Worm (Caenorhabditis elegans) whole organism, L4 larva: ENCODE measurements around the gene cnep-1.

Experiments
- D1046.2 ChIP-seq: fragments of 200-800 bp; sonication (Bioruptor generic); IDR thresholded peaks from 2 replicates; pipeline ENCODE4 v1.3.6; 2022; ENCODE audit warnings: missing genetic modification characterization, missing compliant biosample characterization
- F10B5.3 ChIP-seq: sonication (generic microtip); optimal IDR thresholded peaks from 2 replicates; lab custom pipeline; 2016; ENCODE audit warnings: mild to moderate bottlenecking, missing genetic modification characterization, missing compliant biosample characterization
- F37D6.2 ChIP-seq: sonication (generic microtip); optimal IDR thresholded peaks from 2 replicates; lab custom pipeline; 2016; ENCODE audit warnings: mild to moderate bottlenecking, missing genetic modification characterization, missing compliant biosample characterization
- F44E2.7 ChIP-seq: fragments of 200-800 bp; sonication (Bioruptor generic); IDR thresholded peaks from 2 replicates; pipeline ENCODE4 v2.1.2; 2022; ENCODE audit warnings: missing genetic modification characterization, missing compliant biosample characterization
- R02D3.7 ChIP-seq: fragments of 150-350 bp; sonication (generic microtip); optimal IDR thresholded peaks from 3 replicates; lab custom pipeline; 2014; ENCODE audit warnings: missing biosample characterization, missing genetic modification characterization
- T20F7.1 ChIP-seq: fragments of 200-800 bp; sonication (Bioruptor generic); optimal IDR thresholded peaks from 2 replicates; lab custom pipeline; 2018; ENCODE audit warnings: mild to moderate bottlenecking, missing genetic modification characterization, missing compliant biosample characterization
- Y48G9A.11 ChIP-seq: fragments of 200-800 bp; sonication (Bioruptor generic); IDR thresholded peaks from 2 replicates; pipeline ENCODE4 v1.3.6; 2022; ENCODE audit warnings: missing genetic modification reagents, missing genetic modification characterization, missing compliant biosample characterization
- Y75B8A.6 ChIP-seq: fragments of 200-800 bp; sonication (Bioruptor generic); IDR thresholded peaks from 2 replicates; pipeline ENCODE4 v1.3.6; 2022; ENCODE audit warnings: missing genetic modification reagents, missing genetic modification characterization, missing compliant biosample characterization
- ZK337.2 ChIP-seq: fragments of 200-800 bp; sonication (Bioruptor generic); IDR thresholded peaks from 2 replicates; pipeline ENCODE4 v1.3.6; 2022; ENCODE audit warnings: missing genetic modification reagents, missing genetic modification characterization, missing compliant biosample characterization
- aha-1 ChIP-seq: fragments of 150-350 bp; peaks from one replicate; lab custom pipeline; 2014; ENCODE audit warnings: missing biosample characterization, missing genetic modification characterization
- attf-4 ChIP-seq: sonication (generic microtip); optimal IDR thresholded peaks from 3 replicates; lab custom pipeline; 2017; ENCODE audit warnings: missing biosample characterization, missing genetic modification characterization
- ceh-28 ChIP-seq: fragments of 150-350 bp; optimal IDR thresholded peaks from 2 replicates; lab custom pipeline; 2014; ENCODE audit warnings: missing biosample characterization, missing genetic modification reagents, missing genetic modification characterization
- ceh-44 ChIP-seq: fragments of 200-800 bp; sonication (Bioruptor generic); IDR thresholded peaks from 2 replicates; pipeline ENCODE4 v1.3.6; 2022; ENCODE audit warnings: missing genetic modification reagents, missing genetic modification characterization, missing compliant biosample characterization
- ceh-62 ChIP-seq: sonication (generic microtip); optimal IDR thresholded peaks from 2 replicates; lab custom pipeline; 2017; ENCODE audit warnings: missing biosample characterization, missing genetic modification characterization
- ceh-82 ChIP-seq: sonication (generic microtip); optimal IDR thresholded peaks from 2 replicates; lab custom pipeline; 2017; ENCODE audit warnings: missing biosample characterization, missing genetic modification characterization
- ces-1 ChIP-seq: fragments of 150-350 bp; sonication (generic microtip); optimal IDR thresholded peaks from 4 replicates; lab custom pipeline; 2014; ENCODE audit warnings: missing biosample characterization, missing genetic modification reagents, missing genetic modification characterization
- cey-2 ChIP-seq: sonication (generic microtip); optimal IDR thresholded peaks from 3 replicates; lab custom pipeline; 2017; ENCODE audit warnings: missing genetic modification characterization, mild to moderate bottlenecking, missing compliant biosample characterization, antibody characterized with exemption, borderline replicate concordance; ENCODE audit not compliant: insufficient read depth
- daf-8 ChIP-seq: fragments of 200-800 bp; sonication (Bioruptor generic); IDR thresholded peaks from 2 replicates; pipeline ENCODE4 v1.3.6; 2022; ENCODE audit warnings: missing genetic modification characterization, missing compliant biosample characterization
- dmd-6 ChIP-seq: fragments of 200-800 bp; sonication (Bioruptor generic); IDR thresholded peaks from 2 replicates; pipeline ENCODE4 v1.3.6; 2022; ENCODE audit warnings: missing genetic modification reagents, missing genetic modification characterization, missing compliant biosample characterization
- dve-1 ChIP-seq: sonication (generic microtip); optimal IDR thresholded peaks from 2 replicates; lab custom pipeline; 2017; ENCODE audit warnings: antibody characterized with exemption, mild to moderate bottlenecking, missing genetic modification characterization, missing compliant biosample characterization; ENCODE audit not compliant: insufficient read depth
- egl-27 ChIP-seq: sonication (generic microtip); optimal IDR thresholded peaks from 3 replicates; lab custom pipeline; 2017; ENCODE audit warnings: missing biosample characterization, missing genetic modification reagents, missing genetic modification characterization
- gei-8 ChIP-seq: fragments of 200-800 bp; sonication (Bioruptor generic); optimal IDR thresholded peaks from 2 replicates; lab custom pipeline; 2018; ENCODE audit warnings: mild to moderate bottlenecking, missing genetic modification characterization, missing compliant biosample characterization
- lin-13 ChIP-seq: fragments of 150-350 bp; optimal IDR thresholded peaks from 2 replicates; lab custom pipeline; 2014; ENCODE audit warnings: missing biosample characterization, missing genetic modification reagents, missing genetic modification characterization
- lin-15B ChIP-seq: fragments of 150-350 bp; sonication (generic microtip); optimal IDR thresholded peaks from 3 replicates; lab custom pipeline; 2014; ENCODE audit warnings: missing biosample characterization, missing genetic modification characterization
- lin-38 ChIP-seq: fragments of 200-800 bp; sonication (Bioruptor generic); IDR thresholded peaks from 2 replicates; pipeline ENCODE4 v1.3.6; 2022; ENCODE audit warnings: missing genetic modification reagents, missing genetic modification characterization, missing compliant biosample characterization
- lir-3 ChIP-seq: sonication (generic microtip); optimal IDR thresholded peaks from 2 replicates; lab custom pipeline; 2016; ENCODE audit warnings: mild to moderate bottlenecking, missing genetic modification characterization, missing compliant biosample characterization
- lsy-2 ChIP-seq, 2 experiments: fragments of 150-350 bp in 1 of 2; sonication (generic microtip) in 1 of 2; optimal IDR thresholded peaks; 2 replicates each; lab custom pipeline; 2014 to 2017; ENCODE audit warnings: missing biosample characterization in 2 of 2, missing genetic modification characterization in 2 of 2
- madf-5 ChIP-seq, 2 experiments: fragments of 200-800 bp; sonication (Bioruptor generic); IDR thresholded peaks; 2 replicates each; pipeline ENCODE4 v1.3.6; 2022; ENCODE audit warnings: missing compliant biosample characterization in 2 of 2, missing genetic modification characterization in 2 of 2
- mes-2 ChIP-seq: sonication (generic microtip); optimal IDR thresholded peaks from 2 replicates; lab custom pipeline; 2016; ENCODE audit warnings: missing genotype, mild to moderate bottlenecking, missing genetic modification characterization, missing compliant biosample characterization; ENCODE audit not compliant: poor library complexity, severe bottlenecking
- mxl-2 ChIP-seq: fragments of 200-800 bp; sonication (Bioruptor generic); conservative IDR thresholded peaks from 2 replicates; pipeline ENCODE4 v1.3.6; 2022; ENCODE audit warnings: missing genetic modification reagents, missing genetic modification characterization, missing compliant biosample characterization
- nhr-102 ChIP-seq: sonication (generic microtip); optimal IDR thresholded peaks from 2 replicates; lab custom pipeline; 2016; ENCODE audit warnings: mild to moderate bottlenecking, missing genetic modification characterization, moderate library complexity, missing compliant biosample characterization
- nhr-28 ChIP-seq: fragments of 150-350 bp; optimal IDR thresholded peaks from 2 replicates; lab custom pipeline; 2014; ENCODE audit warnings: missing biosample characterization, missing genetic modification characterization
- php-3 ChIP-seq: fragments of 200-800 bp; sonication (Bioruptor generic); IDR thresholded peaks from 2 replicates; pipeline ENCODE4 v1.3.6; 2022; ENCODE audit warnings: missing genetic modification reagents, missing genetic modification characterization, missing compliant biosample characterization
- pqm-1 ChIP-seq: sonication (generic microtip); optimal IDR thresholded peaks from 2 replicates; lab custom pipeline; 2017; ENCODE audit warnings: missing biosample characterization, missing genetic modification characterization
- rbr-2 ChIP-seq: sonication (generic microtip); optimal IDR thresholded peaks from 2 replicates; lab custom pipeline; 2016; ENCODE audit warnings: missing genotype, missing genetic modification characterization, missing compliant biosample characterization
- snpc-1.2 ChIP-seq: fragments of 200-800 bp; sonication (Bioruptor generic); IDR thresholded peaks from 2 replicates; pipeline ENCODE4 v1.3.6; 2022; ENCODE audit warnings: missing genetic modification reagents, missing genetic modification characterization, missing compliant biosample characterization
- snpc-4 ChIP-seq: fragments of 150-350 bp; optimal IDR thresholded peaks from 2 replicates; lab custom pipeline; 2014; ENCODE audit warnings: missing biosample characterization, missing genetic modification characterization
- spr-1 ChIP-seq: sonication (generic microtip); optimal IDR thresholded peaks from 2 replicates; lab custom pipeline; 2016; ENCODE audit warnings: mild to moderate bottlenecking, missing genetic modification characterization, missing compliant biosample characterization
- tra-1 ChIP-seq: fragments of 200-800 bp; sonication (Bioruptor generic); IDR thresholded peaks from 2 replicates; pipeline ENCODE4 v1.3.6; 2022; ENCODE audit warnings: missing genetic modification reagents, missing genetic modification characterization, missing compliant biosample characterization
- unc-130 ChIP-seq: sonication (generic microtip); optimal IDR thresholded peaks from 2 replicates; lab custom pipeline; 2016; ENCODE audit warnings: missing genetic modification reagents, missing genetic modification characterization, missing compliant biosample characterization
- unc-62 ChIP-seq, 3 experiments: fragments of 150-350 bp in 1 of 3; sonication (generic microtip); optimal IDR thresholded peaks in 2 of 3; peaks in 1 of 3; 1 replicate in 1 of 3; 2 replicates in 2 of 3; lab custom pipeline; 2014 to 2017; ENCODE audit warnings: missing biosample characterization in 3 of 3, missing genetic modification characterization in 3 of 3, missing genetic modification reagents in 3 of 3, missing genotype in 1 of 3
- zip-11 ChIP-seq: fragments of 200-800 bp; sonication (Bioruptor generic); IDR thresholded peaks from 2 replicates; pipeline ENCODE4 v1.3.6; 2022; ENCODE audit warnings: missing genetic modification characterization, missing compliant biosample characterization
- zip-2 ChIP-seq: fragments of 150-350 bp; optimal IDR thresholded peaks from 2 replicates; lab custom pipeline; 2014; ENCODE audit warnings: missing biosample characterization, missing genetic modification characterization

The cnep-1 gene

DNA sequence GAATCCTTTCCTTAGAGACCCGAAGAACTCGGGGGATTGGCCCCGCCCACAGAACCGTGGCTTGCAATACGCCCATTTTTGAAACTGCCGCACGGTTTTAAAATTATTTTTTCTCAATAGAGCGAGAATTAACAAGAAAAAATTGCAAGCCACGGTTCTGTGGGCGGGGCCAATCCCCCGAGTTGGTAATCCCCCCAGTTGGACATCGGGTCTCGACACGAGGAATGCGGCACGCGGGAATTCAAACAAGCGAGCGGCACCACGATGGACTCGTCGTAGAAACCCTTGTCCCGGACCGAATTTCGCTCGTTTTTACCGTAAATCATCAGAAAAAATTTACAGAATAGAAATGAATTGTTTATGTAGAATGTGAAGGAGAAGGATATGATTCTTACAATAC lies 42.9 kb downstream of the cnep-1 start (continued):
- TF ChIP-seq ceh-82 (tag; lab: Kevin White, UChicago) (no peak), attf-4 (tag; lab: Kevin White, UChicago) (no peak), lin-15B (tag; lab: Kevin White, UChicago) (no peak), zip-11 (GFP tag; lab: Robert Waterston, UW) (no peak), daf-8 (GFP tag; lab: Robert Waterston, UW) (no peak), rbr-2 (tag; lab: Kevin White, UChicago) (no peak), mxl-2 (GFP tag; lab: Robert Waterston, UW) (no peak), Y75B8A.6 (GFP tag; lab: Robert Waterston, UW) (no peak), pqm-1 (tag; lab: Kevin White, UChicago) (no peak), php-3 (0 out of 2 replicates have a peak, but pooled peaks have one; percentile 50), snpc-1.2 (GFP tag; lab: Robert Waterston, UW) (peak; percentile 48; the same call in 1 of the 2 replicates), nhr-102 (tag; lab: Kevin White, UChicago) (no peak), F10B5.3 (tag; lab: Kevin White, UChicago) (no peak), F44E2.7 (GFP tag; lab: Robert Waterston, UW) (no peak), snpc-4 (no peak), ces-1 (GFP tag; lab: Kevin White, UChicago) (no peak), T20F7.1 (GFP tag; lab: Kevin White, UChicago) (no peak)

DNA sequence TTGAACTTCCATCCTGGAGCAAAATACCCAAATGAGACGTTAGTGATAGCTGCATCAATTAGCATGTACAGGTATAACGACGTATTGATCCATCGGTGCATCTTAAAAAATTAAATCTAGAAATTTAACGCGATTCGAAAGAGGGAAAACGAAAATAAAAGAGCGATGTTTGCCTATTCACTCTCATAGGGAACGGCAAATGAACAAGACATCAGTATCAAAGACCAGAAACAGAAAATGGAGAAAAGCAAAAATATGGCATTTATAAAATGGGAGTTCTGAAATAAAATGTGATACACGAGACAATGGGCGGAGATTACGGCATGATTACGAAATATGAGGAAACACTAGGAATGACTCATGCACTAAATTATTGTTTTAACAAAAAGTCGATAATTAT lies 46.2 kb downstream of the cnep-1 start, which contains the start of gene haf-2:
Gene haf-2, minus strand, starts transcription at position 101 of the 400 bp plus-strand sequence.
- TF ChIP-seq gei-8 (GFP tag; lab: Kevin White, UChicago) (no peak), unc-62 (GFP tag; optimal IDR thresholded peaks at IDR 0.05 in 1 of 2; lab: Kevin White, UChicago) (peak in 1 of 2 experiments; percentile 51), unc-62 (tag; optimal IDR thresholded peaks at IDR 0.05; lab: Kevin White, UChicago) (no peak)

ce11 chrII:7356773-7357172 lies 46.6 kb downstream of the cnep-1 start:
- TF ChIP-seq php-3, result no peak
- peak; percentile 99 for TF ChIP-seq Y48G9A.11 (GFP tag; lab: Robert Waterston, UW)
- no peak for TF ChIP-seq lin-38 (GFP tag; lab: Robert Waterston, UW)
- TF ChIP-seq unc-130, result no peak
- peak; percentile 57 for TF ChIP-seq mes-2
- no peak for TF ChIP-seq nhr-28 (tag; lab: Kevin White, UChicago)
- TF ChIP-seq F10B5.3 (tag; lab: Kevin White, UChicago), result no peak
- TF ChIP-seq R02D3.7, result peak; percentile 63
- no peak for TF ChIP-seq ZK337.2 (GFP tag; lab: Robert Waterston, UW)
- TF ChIP-seq aha-1 (tag; lab: Kevin White, UChicago), result peak; percentile 53
- no peak for TF ChIP-seq egl-27 (tag; lab: Kevin White, UChicago)
- TF ChIP-seq lir-3 (tag; lab: Kevin White, UChicago), result no peak
- TF ChIP-seq snpc-4, result no peak
- peak; percentile 91 for TF ChIP-seq T20F7.1 (GFP tag; lab: Kevin White, UChicago)
- TF ChIP-seq dmd-6 (GFP tag; lab: Robert Waterston, UW), result no peak
- peak in 1 of 2 experiments; percentile 69 for TF ChIP-seq lsy-2 (tag; optimal IDR thresholded peaks at IDR 0.05; lab: Kevin White, UChicago)

DNA sequence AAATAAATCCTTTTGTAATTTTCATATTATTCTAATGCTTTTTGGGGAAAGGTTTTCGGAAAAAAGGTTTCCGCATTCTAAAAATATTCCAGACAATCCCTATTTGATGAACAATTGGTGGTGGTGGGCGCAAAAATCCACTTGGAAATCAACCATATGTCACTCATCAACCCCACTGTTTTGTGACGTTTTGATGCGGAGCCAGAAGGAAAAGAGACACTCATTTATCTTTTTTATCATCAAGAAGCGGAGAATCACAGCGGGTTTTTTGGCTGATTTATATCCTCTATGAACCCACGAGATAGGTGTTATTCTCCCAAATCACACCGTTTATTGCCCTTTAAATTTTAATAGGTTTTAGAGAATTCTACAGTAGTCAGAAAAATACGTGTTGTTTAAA lies 47.0 kb downstream of the cnep-1 start:
- TF ChIP-seq F10B5.3 (tag; lab: Kevin White, UChicago) (no peak), nhr-28 (tag; lab: Kevin White, UChicago) (no peak), F37D6.2 (tag; lab: Kevin White, UChicago) (no peak), aha-1 (tag; lab: Kevin White, UChicago) (no peak), D1046.2 (GFP tag; lab: Robert Waterston, UW) (no peak)

- no peak for TF ChIP-seq ceh-28 (tag; lab: Kevin White, UChicago)
- no peak for TF ChIP-seq ceh-44 (GFP tag; lab: Robert Waterston, UW)
- TF ChIP-seq tra-1 (GFP tag; lab: Robert Waterston, UW), result no peak
- no peak for TF ChIP-seq cey-2 (tag; lab: Kevin White, UChicago)
- no peak for TF ChIP-seq D1046.2 (GFP tag; lab: Robert Waterston, UW)
- TF ChIP-seq rbr-2 (tag; lab: Kevin White, UChicago), result no peak
- no peak for TF ChIP-seq dve-1 (tag; lab: Kevin White, UChicago)
- TF ChIP-seq lin-13, result no peak
- no peak for TF ChIP-seq ZK337.2 (GFP tag; lab: Robert Waterston, UW)
- no peak for TF ChIP-seq spr-1 (tag; lab: Kevin White, UChicago)
- no peak for TF ChIP-seq madf-5 (GFP tag; IDR thresholded peaks at IDR 0.05; lab: Robert Waterston, UW)
- TF ChIP-seq zip-2 (tag; lab: Kevin White, UChicago), result no peak
- no peak for TF ChIP-seq ceh-62 (tag; lab: Kevin White, UChicago)
Observed at ce11 chrII:7358489-7358943, 48.4 kb downstream of the cnep-1 start, which contains the start of gene insc-1. Gene insc-1 (plus strand): TSS chrII:7358893.
